Worm (Caenorhabditis elegans): ENCODE results near the gene srbc-14.

srbc-14 gene

DNA sequence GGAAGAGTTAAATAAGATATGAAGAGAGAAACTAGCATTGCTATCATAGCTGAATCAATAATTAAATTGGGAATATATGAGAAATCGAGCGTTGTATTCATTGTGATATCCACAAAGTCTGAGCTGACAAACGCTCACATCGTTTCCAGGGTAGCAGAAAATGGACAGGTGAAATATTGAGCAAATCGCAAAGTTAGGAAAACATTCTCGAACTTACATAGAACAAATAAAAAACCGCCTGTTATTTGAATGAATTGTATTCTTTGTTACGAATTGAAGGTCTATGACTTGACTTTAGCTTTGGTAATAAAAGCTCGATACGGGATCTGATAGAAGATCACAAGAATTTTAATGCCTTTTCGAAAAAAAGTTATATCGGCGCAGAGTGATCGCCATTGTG, 35.6 kb downstream of the srbc-14 start, which contains the start of gene srz-94:
srz-94 (minus strand) TSS at position 101 of the 400 bp plus-strand sequence.
- no peak for TF ChIP-seq ceh-39 (tag; optimal IDR thresholded peaks at IDR 0.05)
- no peak for TF ChIP-seq ham-2 (GFP tag; optimal IDR thresholded peaks at IDR 0.05)

DNA sequence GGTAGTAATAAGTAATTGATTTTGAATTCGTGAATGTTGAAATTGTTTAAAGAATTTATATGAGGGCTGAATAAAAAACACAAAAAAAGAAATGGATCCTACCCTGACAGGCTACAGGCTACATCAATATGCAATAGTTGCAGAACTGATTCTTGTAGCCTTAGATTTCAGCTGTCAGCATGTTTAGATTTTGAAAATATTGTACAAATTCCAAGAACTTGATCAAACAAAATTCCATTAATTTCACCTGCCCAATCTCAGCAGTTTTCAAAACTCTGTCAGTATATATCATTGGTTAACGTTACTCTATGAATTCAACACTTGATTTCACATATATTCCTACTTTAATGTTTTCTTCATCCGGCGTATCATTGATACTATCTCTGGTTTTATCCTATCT, 41.0 kb downstream of the srbc-14 start:
- TF ChIP-seq nhr-2 (tag; optimal IDR thresholded peaks at IDR 0.05) (no peak), ham-2 (GFP tag; optimal IDR thresholded peaks at IDR 0.05) (no peak), mls-2 (tag; optimal IDR thresholded peaks at IDR 0.05) (no peak), elt-3 (tag; optimal IDR thresholded peaks at IDR 0.05) (no peak), nhr-12 (tag; optimal IDR thresholded peaks at IDR 0.05) (no peak), ces-1 (GFP tag; optimal IDR thresholded peaks at IDR 0.05) (no peak), nhr-237 (tag; optimal IDR thresholded peaks at IDR 0.05) (no peak), nhr-28 (tag; optimal IDR thresholded peaks at IDR 0.05) (no peak), lin-13 (tag; optimal IDR thresholded peaks at IDR 0.05) (no peak), ztf-11 (tag; optimal IDR thresholded peaks at IDR 0.05) (no peak), zip-8 (tag; optimal IDR thresholded peaks at IDR 0.05) (no peak), tbx-8 (GFP tag; optimal IDR thresholded peaks at IDR 0.05) (no peak), lsy-2 (tag; optimal IDR thresholded peaks at IDR 0.05) (no peak), unc-120 (tag; optimal IDR thresholded peaks at IDR 0.05; ENCODE audit: poor library complexity, severe bottlenecking) (no peak), mep-1 (tag; optimal IDR thresholded peaks at IDR 0.05) (no peak), snpc-4 (tag; optimal IDR thresholded peaks at IDR 0.05) (no peak), bed-3 (GFP tag; optimal IDR thresholded peaks at IDR 0.05) (no peak)

DNA sequence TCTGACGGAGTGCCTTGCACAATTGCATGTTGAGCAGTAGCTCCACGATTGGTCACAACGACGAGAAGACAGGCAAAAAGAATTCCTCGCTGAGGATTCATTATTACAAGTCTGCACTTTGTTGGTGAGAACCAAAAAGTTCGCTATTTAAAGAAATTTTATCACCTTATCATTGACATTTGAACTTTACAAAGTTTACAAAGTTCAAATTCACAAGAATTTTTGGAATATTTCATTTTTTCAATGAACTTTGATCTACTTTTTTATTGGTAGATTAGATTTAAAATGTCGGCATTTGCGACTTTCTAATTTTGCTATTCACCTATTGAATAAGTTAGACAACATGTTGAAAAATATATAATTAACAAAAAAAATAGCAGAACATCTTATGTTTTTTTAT, 45.2 kb downstream of the srbc-14 start, which contains the start of gene F49H6.15:
F49H6.15 (minus strand) TSS at position 101 of the 400 bp plus-strand sequence.
- TF ChIP-seq hlh-1 (tag; optimal IDR thresholded peaks at IDR 0.05) = no peak
- TF ChIP-seq unc-62 (GFP tag; optimal IDR thresholded peaks at IDR 0.05) = no peak
- TF ChIP-seq lsy-2 (tag; optimal IDR thresholded peaks at IDR 0.05) = no peak
- TF ChIP-seq nhr-237 (tag; optimal IDR thresholded peaks at IDR 0.05) = no peak
- no peak for TF ChIP-seq cnd-1 (tag; optimal IDR thresholded peaks at IDR 0.05)
- no peak for TF ChIP-seq lin-32 (GFP tag; optimal IDR thresholded peaks at IDR 0.05)
- TF ChIP-seq elt-1 (tag; optimal IDR thresholded peaks at IDR 0.05; ENCODE audit: borderline replicate concordance, insufficient read depth) = no peak
- TF ChIP-seq zip-8 (tag; optimal IDR thresholded peaks at IDR 0.05) = no peak
- no peak for TF ChIP-seq ham-2 (GFP tag; optimal IDR thresholded peaks at IDR 0.05)

DNA sequence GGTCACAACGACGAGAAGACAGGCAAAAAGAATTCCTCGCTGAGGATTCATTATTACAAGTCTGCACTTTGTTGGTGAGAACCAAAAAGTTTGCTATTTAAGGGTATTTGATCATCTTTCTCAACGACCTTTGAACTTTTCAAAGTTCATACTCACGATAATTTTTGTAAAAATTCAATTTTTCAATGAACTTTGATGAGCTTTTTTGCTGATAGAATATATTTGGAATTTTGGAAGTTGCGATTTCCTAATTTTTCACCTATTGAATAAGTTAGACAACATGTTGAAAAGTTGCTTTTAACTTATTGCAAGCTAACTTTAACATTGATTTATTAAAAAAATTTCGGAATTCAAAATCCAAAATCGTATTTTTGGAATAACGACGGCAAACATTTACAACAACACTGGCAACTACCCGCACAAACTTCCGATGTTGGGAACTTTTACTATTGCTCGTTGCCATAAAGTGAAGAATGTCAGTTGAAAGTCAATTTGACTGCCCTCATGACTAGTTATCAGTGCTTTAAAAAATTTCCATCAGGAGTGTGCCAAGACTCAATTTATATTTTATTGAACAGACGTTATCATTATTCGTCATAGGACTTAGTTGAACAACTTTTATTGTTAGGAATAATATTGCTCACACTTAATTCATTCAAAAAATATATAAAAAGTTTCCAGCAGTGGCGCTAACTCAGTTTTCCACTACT, 48.7 kb downstream of the srbc-14 start, which contains the start of the genes F49H6.8 and F49H6.5:
F49H6.8 (minus strand) TSS at position 51 of the 710 bp plus-strand sequence.
F49H6.5 (plus strand) TSS at position 629 of the 710 bp plus-strand sequence.
- TF ChIP-seq tbx-8 (GFP tag; optimal IDR thresholded peaks at IDR 0.05) (no peak), unc-62 (GFP tag; optimal IDR thresholded peaks at IDR 0.05) (no peak), mep-1 (tag; optimal IDR thresholded peaks at IDR 0.05) (no peak), lsy-2 (tag; optimal IDR thresholded peaks at IDR 0.05) (no peak), lin-32 (GFP tag; optimal IDR thresholded peaks at IDR 0.05) (no peak), zip-8 (tag; optimal IDR thresholded peaks at IDR 0.05) (no peak), snpc-4 (tag; optimal IDR thresholded peaks at IDR 0.05) (no peak), bed-3 (GFP tag; optimal IDR thresholded peaks at IDR 0.05) (no peak), sptf-1 (tag; optimal IDR thresholded peaks at IDR 0.05) (no peak), ceh-39 (tag; optimal IDR thresholded peaks at IDR 0.05) (no peak), ces-1 (GFP tag; optimal IDR thresholded peaks at IDR 0.05) (no peak), ceh-83 (GFP tag; optimal IDR thresholded peaks at IDR 0.05) (no peak), blmp-1 (tag; optimal IDR thresholded peaks at IDR 0.05) (no peak)

DNA sequence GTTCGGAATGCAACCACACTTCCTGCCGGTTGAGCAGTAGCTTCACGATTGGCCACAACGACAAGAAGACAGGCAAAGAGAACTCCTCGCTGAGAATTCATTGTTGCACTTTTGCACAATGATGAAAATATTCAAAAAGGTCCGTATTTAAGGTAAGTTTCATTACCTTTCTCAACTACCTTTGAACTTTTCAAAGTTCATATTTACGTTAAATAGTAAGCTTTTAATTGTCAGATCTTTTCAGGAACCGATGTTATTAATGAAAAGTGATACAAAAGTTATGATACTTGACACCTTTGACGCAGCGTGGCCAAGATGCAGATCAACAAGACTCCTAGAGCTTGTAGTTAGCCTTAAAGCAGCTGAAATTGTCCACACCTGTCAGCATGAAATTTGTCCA, 50.1 kb downstream of the srbc-14 start, which contains the start of gene F49H6.12:
F49H6.12 (minus strand) TSS at position 101 of the 400 bp plus-strand sequence.
- TF ChIP-seq elt-3 (tag; optimal IDR thresholded peaks at IDR 0.05) (no peak), unc-120 (tag; optimal IDR thresholded peaks at IDR 0.05; ENCODE audit: poor library complexity, severe bottlenecking) (no peak), nhr-12 (tag; optimal IDR thresholded peaks at IDR 0.05) (no peak), mls-2 (tag; optimal IDR thresholded peaks at IDR 0.05) (no peak), lin-13 (tag; optimal IDR thresholded peaks at IDR 0.05) (no peak), flh-1 (GFP tag; optimal IDR thresholded peaks at IDR 0.05) (no peak)
